Worm (Caenorhabditis elegans): ENCODE results near the gene Y94H6A.2.
A peak's percentile ranks its signal among the peaks of the same experiment; 100 is the strongest.

DNA sequence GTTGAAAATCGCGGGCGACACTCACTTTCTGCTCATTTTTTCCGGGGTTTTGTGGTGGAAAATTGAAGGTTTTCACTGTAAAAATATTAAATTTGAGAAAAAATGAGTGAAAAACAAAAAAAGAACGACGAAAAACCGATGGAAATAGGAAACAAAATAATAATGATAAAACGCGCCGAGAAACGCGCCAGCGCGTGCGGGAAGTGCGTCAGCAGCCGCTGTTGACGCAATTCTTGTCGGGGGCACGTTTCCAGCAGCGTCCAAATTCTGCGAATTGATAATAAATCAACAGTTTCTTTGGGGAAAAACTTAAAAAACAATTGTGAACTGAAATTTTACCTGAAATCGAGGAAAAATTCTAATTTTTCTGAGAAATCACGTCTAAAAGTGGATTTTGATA lies 4.3 kb upstream of the Y94H6A.2 start, which contains the start of gene ubxn-2:
- TF ChIP-seq drap-1 (GFP tag; optimal IDR thresholded peaks at IDR 0.05) (no peak), mep-1 (tag; optimal IDR thresholded peaks at IDR 0.05) (peak; percentile 60), zip-8 (tag; optimal IDR thresholded peaks at IDR 0.05) (no peak), elt-1 (tag; optimal IDR thresholded peaks at IDR 0.05; ENCODE audit: borderline replicate concordance, insufficient read depth) (no peak)
